Fruit fly (Drosophila melanogaster) whole organism, embryonic: ENCODE measurements around the gene ND-B16.6.

Source experiments
- ATbp ChIP-seq: fragments of 200-800 bp; sonication (Bioruptor generic); optimal IDR thresholded peaks from 2 replicates; lab custom pipeline; 2017; ENCODE audit warnings: missing biosample characterization, mild to moderate bottlenecking, missing genetic modification characterization, missing genetic modification reagents
- Abd-B ChIP-seq: fragments of 200-800 bp; sonication (Bioruptor generic); optimal IDR thresholded peaks from 2 replicates; lab custom pipeline; 2018; ENCODE audit warnings: missing biosample characterization, mild to moderate bottlenecking, missing genetic modification characterization, moderate library complexity
- BtbVII ChIP-seq: fragments of 200-800 bp; sonication (Bioruptor generic); optimal IDR thresholded peaks from 3 replicates; lab custom pipeline; 2017; ENCODE audit warnings: missing biosample characterization, mild to moderate bottlenecking, missing genetic modification characterization
- CG10267 ChIP-seq: fragments of 200-800 bp; sonication (Bioruptor generic); optimal IDR thresholded peaks from 2 replicates; lab custom pipeline; 2018; ENCODE audit warnings: missing biosample characterization, mild to moderate bottlenecking, missing genetic modification characterization, moderate library complexity
- CG11456 ChIP-seq: fragments of 200-800 bp; sonication (Bioruptor generic); IDR thresholded peaks from 3 replicates; pipeline ENCODE4 v1.3.6; 2022; ENCODE audit warnings: missing biosample characterization, missing genetic modification characterization
- CG14014 ChIP-seq: fragments of 200-800 bp; sonication (Bioruptor generic); IDR thresholded peaks from 2 replicates; pipeline ENCODE4 v1.3.6; 2022; ENCODE audit warnings: missing biosample characterization, missing genetic modification characterization
- CG14710 ChIP-seq: fragments of 200-800 bp; sonication (Bioruptor generic); optimal IDR thresholded peaks from 3 replicates; lab custom pipeline; 2019; ENCODE audit warnings: missing biosample characterization, mild to moderate bottlenecking, missing genetic modification characterization, moderate library complexity
- CG15514 ChIP-seq: fragments of 200-800 bp; sonication (Bioruptor generic); optimal IDR thresholded peaks from 3 replicates; lab custom pipeline; 2017; ENCODE audit warnings: missing biosample characterization, missing genetic modification characterization, mild to moderate bottlenecking, moderate library complexity, missing genetic modification reagents
- CG1603 ChIP-seq: fragments of 200-800 bp; sonication (Bioruptor generic); optimal IDR thresholded peaks from 2 replicates; lab custom pipeline; 2019; ENCODE audit warnings: missing biosample characterization, mild to moderate bottlenecking, missing genetic modification characterization, moderate library complexity
- CG17912 ChIP-seq: fragments of 200-800 bp; sonication (Bioruptor generic); optimal IDR thresholded peaks from 2 replicates; lab custom pipeline; 2018; ENCODE audit warnings: missing biosample characterization, mild to moderate bottlenecking, missing genetic modification characterization
- CG31224 ChIP-seq: fragments of 200-800 bp; sonication (Bioruptor generic); IDR thresholded peaks from 2 replicates; pipeline ENCODE4 v1.3.6; 2022; ENCODE audit warnings: missing biosample characterization, missing genetic modification characterization
- CG32772 ChIP-seq: fragments of 200-800 bp; sonication (Bioruptor generic); IDR thresholded peaks from 2 replicates; pipeline ENCODE4 v1.3.6; 2022; ENCODE audit warnings: missing biosample characterization, missing genetic modification characterization
- CG33557 ChIP-seq: fragments of 200-800 bp; sonication (Bioruptor generic); optimal IDR thresholded peaks from 2 replicates; lab custom pipeline; 2019; ENCODE audit warnings: missing biosample characterization, mild to moderate bottlenecking, missing genetic modification characterization, moderate library complexity
- CG3995 ChIP-seq: fragments of 200-800 bp; sonication (Bioruptor generic); optimal IDR thresholded peaks from 3 replicates; lab custom pipeline; 2016; ENCODE audit warnings: missing biosample characterization, missing genetic modification characterization
- CG7839 ChIP-seq: fragments of 200-800 bp; sonication (Bioruptor generic); optimal IDR thresholded peaks from 3 replicates; lab custom pipeline; 2018; ENCODE audit warnings: missing biosample characterization, mild to moderate bottlenecking, missing genetic modification characterization, moderate library complexity
- CHES-1-like ChIP-seq: fragments of 200-800 bp; sonication (Bioruptor generic); optimal IDR thresholded peaks from 2 replicates; lab custom pipeline; 2016; ENCODE audit warnings: missing biosample characterization, missing genetic modification characterization
- D ChIP-seq, 2 experiments: fragments of 200-800 bp in 1 of 2; fragments of >200 bp in 1 of 2; sonication (Bioruptor generic) in 1 of 2; optimal IDR thresholded peaks; 2 replicates in 1 of 2; 3 replicates in 1 of 2; lab custom pipeline; 2017; ENCODE audit warnings: mild to moderate bottlenecking in 1 of 2, missing biosample characterization in 1 of 2, missing genetic modification characterization in 1 of 2, missing genetic modification reagents in 1 of 2
- D19B ChIP-seq: fragments of 200-800 bp; sonication (Bioruptor generic); optimal IDR thresholded peaks from 2 replicates; lab custom pipeline; 2017; ENCODE audit warnings: missing biosample characterization, mild to moderate bottlenecking, missing genetic modification characterization
- E2f2 ChIP-seq: fragments of 200-800 bp; sonication (Bioruptor generic); IDR thresholded peaks from 2 replicates; pipeline ENCODE4 v1.3.6; 2022; ENCODE audit warnings: missing biosample characterization, missing genetic modification characterization
- H15 ChIP-seq: fragments of 200-800 bp; sonication (Bioruptor generic); IDR thresholded peaks from 3 replicates; pipeline ENCODE4 v1.3.6; 2022; ENCODE audit warnings: missing biosample characterization, missing genetic modification characterization
- HmgD ChIP-seq: fragments of 200-800 bp; sonication (Bioruptor generic); optimal IDR thresholded peaks from 3 replicates; lab custom pipeline; 2016; ENCODE audit warnings: missing biosample characterization, missing genetic modification characterization
- Hmr ChIP-seq: fragments of 200-800 bp; sonication (Bioruptor generic); optimal IDR thresholded peaks from 3 replicates; lab custom pipeline; 2017; ENCODE audit warnings: mild to moderate bottlenecking, missing biosample characterization, missing genetic modification reagents, missing genetic modification characterization
- Hr39 ChIP-seq: fragments of >200 bp; optimal IDR thresholded peaks from 2 replicates; lab custom pipeline; 2017
- Hr51 ChIP-seq, 2 experiments: fragments of 200-800 bp; sonication (Bioruptor generic); optimal IDR thresholded peaks; 2 replicates in 1 of 2; 3 replicates in 1 of 2; lab custom pipeline; 2016 to 2018; ENCODE audit warnings: missing biosample characterization in 2 of 2, missing genetic modification characterization in 2 of 2, mild to moderate bottlenecking in 1 of 2, moderate library complexity in 1 of 2
- NC2α ChIP-seq: fragments of 200-800 bp; sonication (Bioruptor generic); optimal IDR thresholded peaks from 2 replicates; lab custom pipeline; 2016; ENCODE audit warnings: missing biosample characterization, missing genetic modification characterization
- NK7.1 ChIP-seq: fragments of 200-800 bp; sonication (Bioruptor generic); optimal IDR thresholded peaks from 3 replicates; lab custom pipeline; 2016; ENCODE audit warnings: missing biosample characterization, missing genetic modification characterization
- Nf-YB ChIP-seq: fragments of 200-800 bp; sonication (Bioruptor generic); optimal IDR thresholded peaks from 3 replicates; lab custom pipeline; 2019; ENCODE audit warnings: missing biosample characterization, mild to moderate bottlenecking, missing genetic modification characterization, moderate library complexity
- Rfx ChIP-seq: fragments of 200-800 bp; sonication (Bioruptor generic); IDR thresholded peaks from 2 replicates; pipeline ENCODE4 v1.3.6; 2022; ENCODE audit warnings: missing biosample characterization, missing genetic modification characterization
- YL-1 ChIP-seq: fragments of 200-800 bp; sonication (Bioruptor generic); optimal IDR thresholded peaks from 3 replicates; lab custom pipeline; 2017; ENCODE audit warnings: missing biosample characterization, mild to moderate bottlenecking, missing genetic modification characterization
- dati ChIP-seq: fragments of 200-800 bp; sonication (Bioruptor generic); IDR thresholded peaks from 2 replicates; pipeline ENCODE4 v1.3.6; 2022; ENCODE audit warnings: missing biosample characterization, missing genetic modification characterization
- dmrt11E ChIP-seq: fragments of 200-800 bp; sonication (Bioruptor generic); optimal IDR thresholded peaks from 3 replicates; lab custom pipeline; 2018; ENCODE audit warnings: missing biosample characterization, mild to moderate bottlenecking, missing genetic modification characterization, moderate library complexity
- dysf ChIP-seq: fragments of 200-800 bp; sonication (Bioruptor generic); IDR thresholded peaks from 3 replicates; pipeline ENCODE4 v1.3.6; 2022; ENCODE audit warnings: missing biosample characterization, missing genetic modification characterization
- exex ChIP-seq: fragments of 200-800 bp; sonication (Bioruptor generic); optimal IDR thresholded peaks from 4 replicates; lab custom pipeline; 2018; ENCODE audit warnings: missing biosample characterization, mild to moderate bottlenecking, missing genetic modification characterization, moderate library complexity
- fd64A ChIP-seq: fragments of 200-800 bp; sonication (Bioruptor generic); optimal IDR thresholded peaks from 3 replicates; lab custom pipeline; 2018; ENCODE audit warnings: missing biosample characterization, mild to moderate bottlenecking, missing genetic modification characterization
- fu2 ChIP-seq: fragments of 200-800 bp; sonication (Bioruptor generic); optimal IDR thresholded peaks from 2 replicates; lab custom pipeline; 2016; ENCODE audit warnings: missing biosample characterization, missing genetic modification characterization
- grau ChIP-seq: fragments of 200-800 bp; optimal IDR thresholded peaks from 3 replicates; lab custom pipeline; 2019; ENCODE audit warnings: missing biosample characterization, mild to moderate bottlenecking, missing genetic modification characterization, moderate library complexity
- grn ChIP-seq: fragments of 200-800 bp; sonication (Bioruptor generic); optimal IDR thresholded peaks from 3 replicates; lab custom pipeline; 2017; ENCODE audit warnings: missing biosample characterization, missing genetic modification characterization
- gsb-n ChIP-seq: fragments of 200-800 bp; sonication (Bioruptor generic); optimal IDR thresholded peaks from 3 replicates; lab custom pipeline; 2018; ENCODE audit warnings: missing biosample characterization, mild to moderate bottlenecking, missing genetic modification characterization
- insv ChIP-seq, 2 experiments: fragments of 200-800 bp; sonication (Bioruptor generic); optimal IDR thresholded peaks; 3 replicates each; lab custom pipeline; 2016 to 2018; ENCODE audit warnings: missing biosample characterization in 2 of 2, missing genetic modification characterization in 2 of 2
- nmo ChIP-seq: fragments of 200-800 bp; sonication (Bioruptor generic); optimal IDR thresholded peaks from 2 replicates; lab custom pipeline; 2018; ENCODE audit warnings: missing biosample characterization, mild to moderate bottlenecking, missing genetic modification characterization, moderate library complexity
- oc ChIP-seq: fragments of 200-800 bp; sonication (Bioruptor generic); optimal IDR thresholded peaks from 2 replicates; lab custom pipeline; 2018; ENCODE audit warnings: missing biosample characterization, mild to moderate bottlenecking, missing genetic modification characterization, moderate library complexity
- pan ChIP-seq, 4 experiments: fragments of >200 bp in 3 of 4; fragments of 200-800 bp in 1 of 4; sonication (Bioruptor generic) in 1 of 4; optimal IDR thresholded peaks in 3 of 4; IDR thresholded peaks in 1 of 4; 2 replicates each; pipeline versions ENCODE4 v1.3.6 to Lab custom; 2017 to 2022; ENCODE audit warnings: missing biosample characterization in 2 of 4, missing genetic modification characterization in 2 of 4, mixed read lengths in 1 of 4
- peb ChIP-seq: fragments of 200-800 bp; sonication (Bioruptor generic); IDR thresholded peaks from 2 replicates; pipeline ENCODE4 v1.3.6; 2022; ENCODE audit warnings: missing biosample characterization, missing genetic modification characterization
- pzg ChIP-seq: fragments of 200-800 bp; sonication (Bioruptor generic); optimal IDR thresholded peaks from 3 replicates; lab custom pipeline; 2018; ENCODE audit warnings: missing biosample characterization, mild to moderate bottlenecking, missing genetic modification characterization, moderate library complexity
- scrt ChIP-seq: fragments of 200-800 bp; sonication (Bioruptor generic); optimal IDR thresholded peaks from 2 replicates; lab custom pipeline; 2018; ENCODE audit warnings: missing biosample characterization, mild to moderate bottlenecking, missing genetic modification characterization, moderate library complexity
- sna ChIP-seq: fragments of 200-800 bp; sonication (Bioruptor generic); IDR thresholded peaks from 2 replicates; pipeline ENCODE4 v1.3.6; 2022; ENCODE audit warnings: missing biosample characterization, missing genetic modification characterization; ENCODE audit not compliant: partially characterized antibody
- sob ChIP-seq: fragments of 200-800 bp; sonication (Bioruptor generic); IDR thresholded peaks from 2 replicates; pipeline ENCODE4 v1.3.6; 2022; ENCODE audit warnings: missing biosample characterization, missing genetic modification characterization
- wek ChIP-seq: fragments of 200-800 bp; sonication (Bioruptor generic); optimal IDR thresholded peaks from 3 replicates; lab custom pipeline; 2018; ENCODE audit warnings: missing biosample characterization, mild to moderate bottlenecking, missing genetic modification characterization, moderate library complexity
- yki ChIP-seq: fragments of >200 bp; optimal IDR thresholded peaks from 3 replicates; lab custom pipeline; 2018

The ND-B16.6 gene

dm6 chrX:6340593-6341068 lies 9.6 kb downstream of the ND-B16.6 start (continued):
- TF ChIP-seq exex (tag; lab: Kevin White, UChicago) (peak; percentile 40), Hmr (GFP tag; lab: Kevin White, UChicago) (peak; percentile 87), CG1603 (peak; percentile 27), Hr39 (no peak), dysf (peak; percentile 62), CHES-1-like (GFP tag; lab: Kevin White, UChicago) (no peak), CG32772 (0 out of 2 replicates have a peak, but pooled peaks have one; percentile 40), nmo (GFP tag; lab: Kevin White, UChicago) (peak; percentile 82), pan (optimal IDR thresholded peaks at IDR 0.05; lab: Kevin White, UChicago) (no peak), pan (GFP tag; optimal IDR thresholded peaks at IDR 0.05 in 1 of 2, IDR thresholded peaks at IDR 0.05 in 1 of 2) (peak in 1 of 2 experiments; percentile 38), oc (tag; lab: Kevin White, UChicago) (no peak), CG10267 (peak; percentile 66), grau (tag; lab: Kevin White, UChicago) (peak; percentile 85), dati (GFP tag; lab: Robert Waterston, UW) (no peak), gsb-n (tag; lab: Kevin White, UChicago) (peak; percentile 51), H15 (GFP tag; lab: Robert Waterston, UW) (peak; percentile 55; the same call in 1 of the 3 replicates), CG14014 (peak; percentile 31; the same call in 1 of the 2 replicates), E2f2 (GFP tag; lab: Robert Waterston, UW) (no peak), Rfx (GFP tag; lab: Robert Waterston, UW) (peak; percentile 67), Abd-B (GFP tag; lab: Kevin White, UChicago) (peak; percentile 18), wek (peak; percentile 5), ATbp (GFP tag; lab: Kevin White, UChicago) (peak; percentile 62), Nf-YB (GFP tag; lab: Kevin White, UChicago) (peak; percentile 69), NK7.1 (no peak), CG3995 (peak; percentile 29), BtbVII (GFP tag; lab: Kevin White, UChicago) (peak; percentile 83), insv (GFP tag; optimal IDR thresholded peaks at IDR 0.05; lab: Kevin White, UChicago) (peak in 1 of 2 experiments; percentile 49), grn (GFP tag; lab: Kevin White, UChicago) (no peak), pzg (GFP tag; lab: Kevin White, UChicago) (no peak), fu2 (GFP tag; lab: Kevin White, UChicago) (no peak), HmgD (GFP tag; lab: Kevin White, UChicago) (no peak), dmrt11E (tag; lab: Kevin White, UChicago) (peak; percentile 25), sna (GFP tag; lab: Robert Waterston, UW) (no peak), CG15514 (peak; percentile 58), NC2α (GFP tag; lab: Kevin White, UChicago) (no peak), CG31224 (GFP tag; lab: Robert Waterston, UW) (peak; percentile 49; the same call in 1 of the 2 replicates), CG11456 (GFP tag; lab: Robert Waterston, UW) (no peak), CG33557 (GFP tag; lab: Kevin White, UChicago) (peak; percentile 6), sob (GFP tag; lab: Robert Waterston, UW) (peak; percentile 39), scrt (GFP tag; lab: Kevin White, UChicago) (peak; percentile 74), YL-1 (peak; percentile 8), fd64A (GFP tag; lab: Kevin White, UChicago) (peak; percentile 28), CG7839 (tag; lab: Kevin White, UChicago) (peak; percentile 85), CG17912 (GFP tag; lab: Kevin White, UChicago) (no peak), Hr51 (GFP tag; optimal IDR thresholded peaks at IDR 0.05; lab: Kevin White, UChicago) (peak in 1 of 2 experiments; percentile 86), peb (GFP tag; lab: Robert Waterston, UW) (peak; percentile 35; the same call in 1 of the 2 replicates), CG14710 (tag; lab: Kevin White, UChicago) (peak; percentile 66), yki (lab: Kevin White, UChicago) (no peak), D19B (GFP tag; lab: Kevin White, UChicago) (peak; percentile 71), D (optimal IDR thresholded peaks at IDR 0.05; lab: Kevin White, UChicago) (no peak), D (GFP tag; optimal IDR thresholded peaks at IDR 0.05; lab: Kevin White, UChicago) (peak; percentile 68)
